Worm (Caenorhabditis elegans) whole organism, L2 larva: ENCODE results near the gene ilc-17.1.

ENCODE experiments used
- R02D3.7 ChIP-seq: fragments of 150-350 bp; optimal IDR thresholded peaks from 2 replicates; lab custom pipeline; 2014; ENCODE audit warnings: missing biosample characterization, missing genetic modification characterization
- ZK546.5 ChIP-seq: sonication (generic microtip); optimal IDR thresholded peaks from 2 replicates; lab custom pipeline; 2017; ENCODE audit warnings: missing biosample characterization, missing genetic modification characterization
- alr-1 ChIP-seq: fragments of 150-350 bp; optimal IDR thresholded peaks from 2 replicates; lab custom pipeline; 2014; ENCODE audit warnings: missing biosample characterization, missing genetic modification characterization
- ama-1 ChIP-seq: fragments of 150-350 bp; optimal IDR thresholded peaks from 2 replicates; lab custom pipeline; 2018; ENCODE audit warnings: inconsistent platforms
- fos-1 ChIP-seq: fragments of 150-350 bp; optimal IDR thresholded peaks from 2 replicates; lab custom pipeline; 2014; ENCODE audit warnings: missing biosample characterization, missing genetic modification characterization
- lsy-2 ChIP-seq, 2 experiments: fragments of 150-350 bp in 1 of 2; sonication (generic microtip) in 1 of 2; optimal IDR thresholded peaks; 2 replicates each; lab custom pipeline; 2014 to 2017; ENCODE audit warnings: missing biosample characterization in 2 of 2, missing genetic modification characterization in 2 of 2
- mdl-1 ChIP-seq, 2 experiments: fragments of 150-350 bp in 1 of 2; sonication (generic microtip) in 1 of 2; optimal IDR thresholded peaks; 2 replicates each; lab custom pipeline; 2017; ENCODE audit warnings: missing biosample characterization in 2 of 2, missing genetic modification characterization in 2 of 2
- nhr-11 ChIP-seq: fragments of 150-350 bp; optimal IDR thresholded peaks from 2 replicates; lab custom pipeline; 2014; ENCODE audit warnings: missing biosample characterization, missing genetic modification characterization
- nhr-12 ChIP-seq: fragments of 150-350 bp; optimal IDR thresholded peaks from 2 replicates; lab custom pipeline; 2014; ENCODE audit warnings: missing biosample characterization, missing genetic modification characterization
- nhr-237 ChIP-seq: fragments of 150-350 bp; optimal IDR thresholded peaks from 2 replicates; lab custom pipeline; 2014; ENCODE audit warnings: missing biosample characterization, missing genetic modification characterization
- nhr-77 ChIP-seq: fragments of 150-350 bp; optimal IDR thresholded peaks from 2 replicates; lab custom pipeline; 2014; ENCODE audit warnings: missing biosample characterization, missing genetic modification characterization
- skn-1 ChIP-seq: sonication (generic microtip); optimal IDR thresholded peaks from 2 replicates; lab custom pipeline; 2017; ENCODE audit warnings: missing biosample characterization, missing genetic modification characterization
- snpc-4 ChIP-seq: fragments of 150-350 bp; optimal IDR thresholded peaks from 2 replicates; lab custom pipeline; 2014; ENCODE audit warnings: missing biosample characterization, missing genetic modification characterization
- unc-39 ChIP-seq: fragments of 150-350 bp; optimal IDR thresholded peaks from 2 replicates; lab custom pipeline; 2014; ENCODE audit warnings: missing biosample characterization, missing genetic modification characterization

DNA sequence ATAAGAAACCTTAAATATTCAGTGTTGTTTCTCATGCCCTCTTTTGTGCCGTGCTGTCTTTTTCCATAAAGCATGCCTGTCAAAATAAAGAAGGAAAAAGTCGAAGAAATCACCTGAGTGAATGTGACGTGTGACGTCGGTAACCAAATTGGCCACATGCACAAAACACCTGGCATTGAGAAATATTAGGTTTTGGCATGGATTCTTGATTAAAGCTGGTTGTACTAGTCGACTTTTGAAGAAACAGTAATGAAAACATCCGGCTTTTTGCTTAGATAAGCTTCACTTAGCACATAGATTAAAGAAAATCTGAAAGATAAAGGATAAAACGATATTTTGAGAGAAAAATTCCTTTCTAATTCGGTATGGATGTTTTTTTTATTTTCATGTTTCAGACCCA, 43.5 kb downstream of the ilc-17.1 start:
- no peak for TF ChIP-seq nhr-77
- TF ChIP-seq ZK546.5 = no peak
- no peak for TF ChIP-seq nhr-11 (tag; lab: Kevin White, UChicago)
- no peak for TF ChIP-seq nhr-237 (tag; lab: Kevin White, UChicago)
- TF ChIP-seq mdl-1 (tag; optimal IDR thresholded peaks at IDR 0.05; lab: Kevin White, UChicago) = no peak
- no peak for TF ChIP-seq R02D3.7
- no peak for TF ChIP-seq nhr-12 (tag; lab: Kevin White, UChicago)
- no peak for TF ChIP-seq lsy-2 (tag; optimal IDR thresholded peaks at IDR 0.05; lab: Kevin White, UChicago)
- no peak for TF ChIP-seq unc-39 (tag; lab: Kevin White, UChicago)
- TF ChIP-seq ama-1 = no peak
- TF ChIP-seq alr-1 (tag; lab: Kevin White, UChicago) = no peak
- TF ChIP-seq skn-1 = no peak
- no peak for TF ChIP-seq fos-1 (tag; lab: Kevin White, UChicago)
- TF ChIP-seq snpc-4 (tag; lab: Kevin White, UChicago) = no peak
